Worm (Caenorhabditis elegans): ENCODE measurements around the gene snf-6.

Gene snf-6

DNA sequence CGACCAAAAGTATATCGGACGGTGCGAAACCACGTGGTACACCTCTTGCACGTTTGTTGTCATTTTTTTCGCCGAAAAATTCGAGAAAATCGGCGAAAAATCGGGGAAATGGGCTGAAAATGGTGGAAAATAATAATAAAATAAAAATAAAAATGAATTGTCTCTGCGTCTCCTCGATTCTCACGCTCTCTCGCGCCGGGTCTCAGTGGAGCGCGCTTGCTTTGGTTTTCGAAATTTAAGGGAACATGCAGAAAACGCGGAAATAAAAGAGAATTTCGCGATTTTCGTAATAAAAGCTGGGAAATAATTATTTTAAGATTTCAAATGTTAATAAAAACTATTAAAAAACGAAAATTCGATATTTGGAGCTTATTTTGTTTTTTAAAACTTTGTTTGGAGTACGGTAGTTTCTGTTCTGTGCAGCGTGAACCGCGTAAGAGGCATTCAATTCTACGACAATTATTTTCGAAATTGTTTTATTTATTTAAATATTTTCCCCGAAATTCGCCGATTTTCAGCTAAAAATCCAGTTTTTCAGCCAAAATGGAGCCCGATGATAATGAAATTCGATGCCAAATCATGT lies 36.7 kb downstream of the snf-6 start, which contains the start of the genes ave-1 and M01G5.1 (continued):
- TF ChIP-seq nhr-77 (tag; optimal IDR thresholded peaks at IDR 0.05): no peak

DNA sequence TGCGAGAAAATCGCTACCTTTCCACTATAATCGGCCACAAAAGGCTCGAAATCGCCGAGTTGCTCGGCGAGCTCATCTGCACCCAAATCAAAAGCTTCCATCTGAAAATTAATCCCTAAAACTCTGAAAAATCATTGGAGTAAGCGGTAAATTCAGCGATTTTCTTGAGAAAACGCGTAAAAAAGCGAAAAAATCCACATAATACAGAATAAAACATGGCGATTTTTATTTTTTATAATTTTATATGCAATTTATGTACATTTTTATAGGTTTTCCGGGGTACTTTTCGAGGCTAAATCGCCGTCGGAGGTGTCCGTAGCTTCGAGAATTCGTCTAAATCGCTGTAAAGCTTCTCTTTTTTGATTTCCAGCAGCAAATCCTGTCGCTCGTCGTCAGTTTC lies 37.4 kb downstream of the snf-6 start, which contains the start of gene Y82E9BR.19:
Gene Y82E9BR.19 (minus strand): TSS at position 101 of the 400 bp plus-strand sequence.
- TF ChIP-seq egl-27 (tag; optimal IDR thresholded peaks at IDR 0.05): no peak
- TF ChIP-seq skn-1 (tag; optimal IDR thresholded peaks at IDR 0.05): no peak
- no peak for TF ChIP-seq ztf-1 (GFP tag; conservative IDR thresholded peaks at IDR 0.05)
- TF ChIP-seq fos-1 (tag; optimal IDR thresholded peaks at IDR 0.05): no peak
- no peak for TF ChIP-seq aly-2 (tag; optimal IDR thresholded peaks at IDR 0.05)
- no peak for TF ChIP-seq nhr-21 (tag; optimal IDR thresholded peaks at IDR 0.05)
- no peak for TF ChIP-seq nhr-6 (tag; optimal IDR thresholded peaks at IDR 0.05)
- no peak for TF ChIP-seq nhr-237 (tag; optimal IDR thresholded peaks at IDR 0.05)
- TF ChIP-seq ceh-16 (tag; optimal IDR thresholded peaks at IDR 0.05): no peak
- no peak for TF ChIP-seq Y55F3AM.14 (GFP tag; optimal IDR thresholded peaks at IDR 0.05)
- TF ChIP-seq dmd-4 (tag; optimal IDR thresholded peaks at IDR 0.05): no peak
- TF ChIP-seq lin-13 (GFP tag; optimal IDR thresholded peaks at IDR 0.05): no peak
- no peak for TF ChIP-seq lin-39 (tag; optimal IDR thresholded peaks at IDR 0.05)

DNA sequence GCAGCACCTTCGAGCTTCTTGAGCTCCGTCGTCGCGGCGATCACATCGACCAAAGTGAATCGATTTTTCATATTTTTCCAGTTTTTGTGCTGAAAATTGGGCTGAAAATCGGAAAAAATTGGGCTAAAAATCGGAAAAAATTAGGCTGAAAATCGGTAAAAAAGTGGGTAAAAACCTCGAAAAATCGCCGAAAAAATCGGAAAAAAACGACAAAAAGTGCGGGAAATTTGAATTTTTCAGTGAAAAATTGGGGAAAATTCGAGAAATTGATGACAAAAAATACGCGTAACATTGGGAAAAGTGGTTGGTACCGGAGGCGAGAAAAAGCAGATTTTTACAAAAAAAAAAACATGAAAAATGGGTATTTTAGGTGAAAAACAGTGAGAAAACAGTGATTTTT lies 49.2 kb downstream of the snf-6 start, which contains the start of gene Y82E9BR.18:
Gene Y82E9BR.18 (minus strand): TSS at position 101 of the 400 bp plus-strand sequence.
- no peak for TF ChIP-seq aly-2 (tag; optimal IDR thresholded peaks at IDR 0.05)
- TF ChIP-seq ztf-1 (GFP tag; conservative IDR thresholded peaks at IDR 0.05): no peak
- no peak for TF ChIP-seq nhr-23 (tag; optimal IDR thresholded peaks at IDR 0.05)
- TF ChIP-seq blmp-1 (tag; optimal IDR thresholded peaks at IDR 0.05; ENCODE audit: insufficient read depth): no peak
- TF ChIP-seq skn-1 (tag; optimal IDR thresholded peaks at IDR 0.05): no peak
- no peak for TF ChIP-seq sma-3 (GFP tag; optimal IDR thresholded peaks at IDR 0.05)
- no peak for TF ChIP-seq elt-1 (tag; optimal IDR thresholded peaks at IDR 0.05)
- TF ChIP-seq nhr-21 (tag; optimal IDR thresholded peaks at IDR 0.05): no peak
- no peak for TF ChIP-seq lin-13 (GFP tag; optimal IDR thresholded peaks at IDR 0.05)
- no peak for TF ChIP-seq unc-55 (GFP tag; optimal IDR thresholded peaks at IDR 0.05)
